Worm (Caenorhabditis elegans) whole organism, early embryonic: Measurements from ENCODE around the gene M28.9.

Source experiments
- B0310.2 ChIP-seq: sonication (generic microtip); optimal IDR thresholded peaks from 2 replicates; lab custom pipeline; 2016; ENCODE audit warnings: mild to moderate bottlenecking, missing genetic modification characterization, missing compliant biosample characterization
- ama-1 ChIP-seq: fragments of 150-350 bp; optimal IDR thresholded peaks from 2 replicates; lab custom pipeline; 2014
- ceh-13 ChIP-seq: fragments of 200-800 bp; sonication (Bioruptor generic); optimal IDR thresholded peaks from 2 replicates; lab custom pipeline; 2018; ENCODE audit warnings: mild to moderate bottlenecking, missing genetic modification characterization, missing compliant biosample characterization
- ets-7 ChIP-seq: sonication (generic microtip); optimal IDR thresholded peaks from 2 replicates; lab custom pipeline; 2016; ENCODE audit warnings: missing genotype, missing genetic modification characterization, missing compliant biosample characterization
- flt-1 ChIP-seq: fragments of 200-800 bp; sonication (Bioruptor generic); IDR thresholded peaks from 2 replicates; pipeline ENCODE4 v1.3.6; 2022; ENCODE audit warnings: missing genetic modification characterization, missing compliant biosample characterization
- scrt-1 ChIP-seq: fragments of 200-800 bp; sonication (Bioruptor generic); IDR thresholded peaks from 2 replicates; pipeline ENCODE4 v1.3.6; 2022; ENCODE audit warnings: missing genetic modification characterization, missing compliant biosample characterization
- sea-1 ChIP-seq: fragments of 200-800 bp; sonication (Bioruptor generic); conservative IDR thresholded peaks from 2 replicates; pipeline ENCODE4 v1.3.6; 2022; ENCODE audit warnings: missing genetic modification characterization, missing compliant biosample characterization
- tra-4 ChIP-seq: sonication (generic microtip); optimal IDR thresholded peaks from 2 replicates; lab custom pipeline; 2017; ENCODE audit warnings: missing genetic modification characterization, missing compliant biosample characterization

DNA sequence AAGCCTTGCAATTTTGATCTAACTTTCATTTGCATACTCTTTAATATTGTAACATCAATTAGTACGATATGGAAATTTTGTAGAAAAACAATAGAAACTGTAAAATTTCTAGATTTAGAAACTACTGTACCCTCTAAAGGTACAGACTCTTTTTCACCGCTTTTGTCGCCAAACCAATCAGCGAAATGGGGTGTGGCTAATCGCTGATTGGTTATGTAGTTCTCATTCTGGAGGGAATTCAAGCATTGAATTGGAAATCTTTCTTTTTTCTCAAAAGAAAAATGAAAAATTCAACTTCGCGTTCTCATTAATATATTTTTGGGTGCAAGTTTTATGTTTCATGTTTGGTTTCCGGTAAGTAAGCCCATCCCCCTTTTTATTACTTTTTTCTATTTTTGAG is 35.6 kb upstream of the M28.9 start:
- TF ChIP-seq ceh-13 = no peak
- TF ChIP-seq flt-1 (GFP tag; lab: Robert Waterston, UW) = no peak
- TF ChIP-seq ama-1 = no peak
- TF ChIP-seq B0310.2 (tag; lab: Kevin White, UChicago) = no peak
- TF ChIP-seq tra-4 (tag; lab: Kevin White, UChicago) = no peak
- no peak for TF ChIP-seq scrt-1
- TF ChIP-seq sea-1 (GFP tag; lab: Robert Waterston, UW) = no peak
- TF ChIP-seq ets-7 (tag; lab: Kevin White, UChicago) = no peak
